Fruit fly (Drosophila melanogaster): Measurements from ENCODE around the gene dnt.

- TF ChIP-seq EcR (GFP tag; optimal IDR thresholded peaks at IDR 0.05): no peak
- no peak for TF ChIP-seq D1 (tag; optimal IDR thresholded peaks at IDR 0.05)
- no peak for TF ChIP-seq CG13204 (GFP tag; optimal IDR thresholded peaks at IDR 0.05)
- TF ChIP-seq CG32121 (GFP tag; IDR thresholded peaks at IDR 0.05): no peak
- TF ChIP-seq gl (tag; optimal IDR thresholded peaks at IDR 0.05): no peak
- no peak for TF ChIP-seq CG8301 (tag; optimal IDR thresholded peaks at IDR 0.05)
- no peak for TF ChIP-seq Pif1B (GFP tag; optimal IDR thresholded peaks at IDR 0.05)
- TF ChIP-seq CG15710 (tag; optimal IDR thresholded peaks at IDR 0.05): no peak
- TF ChIP-seq CG17806 (tag; optimal IDR thresholded peaks at IDR 0.05): no peak
- TF ChIP-seq fd96Ca (GFP tag; IDR thresholded peaks at IDR 0.05): no peak
- no peak for TF ChIP-seq rn (GFP tag; IDR thresholded peaks at IDR 0.05)
- no peak for TF ChIP-seq Ets98B (GFP tag; IDR thresholded peaks at IDR 0.05)
Observed at dm6 chr2L:19322744-19323143, 40.3 kb downstream of the dnt start.
